Worm (Caenorhabditis elegans) whole organism, late embryonic: ENCODE measurements around the gene srbc-38.

ENCODE experiments used
- F13H6.1 ChIP-seq: sonication (generic microtip); optimal IDR thresholded peaks from 2 replicates; lab custom pipeline; 2016; ENCODE audit warnings: missing genetic modification characterization, missing compliant biosample characterization
- K02D7.2 ChIP-seq: sonication (generic microtip); optimal IDR thresholded peaks from 2 replicates; lab custom pipeline; 2017; ENCODE audit warnings: mild to moderate bottlenecking, missing genetic modification characterization, missing compliant biosample characterization
- Y22D7AL.16 ChIP-seq: sonication (generic microtip); optimal IDR thresholded peaks from 2 replicates; lab custom pipeline; 2016; ENCODE audit warnings: missing genetic modification characterization, missing compliant biosample characterization
- ceh-14 ChIP-seq: sonication (generic microtip); optimal IDR thresholded peaks from 2 replicates; lab custom pipeline; 2016; ENCODE audit warnings: missing genotype, missing genetic modification characterization, missing compliant biosample characterization
- ceh-18 ChIP-seq: sonication (generic microtip); optimal IDR thresholded peaks from 2 replicates; lab custom pipeline; 2016; ENCODE audit warnings: missing genetic modification characterization, missing compliant biosample characterization
- ceh-22 ChIP-seq: sonication (generic microtip); optimal IDR thresholded peaks from 2 replicates; lab custom pipeline; 2017; ENCODE audit warnings: missing biosample characterization, missing genetic modification characterization
- ceh-34 ChIP-seq: sonication (generic microtip); optimal IDR thresholded peaks from 2 replicates; lab custom pipeline; 2016; ENCODE audit warnings: mild to moderate bottlenecking, missing genetic modification characterization, missing compliant biosample characterization
- ceh-45 ChIP-seq: fragments of 200-800 bp; sonication (Bioruptor generic); IDR thresholded peaks from 2 replicates; pipeline ENCODE4 v1.3.6; 2022; ENCODE audit warnings: missing genetic modification reagents, missing genetic modification characterization, missing compliant biosample characterization
- ceh-48 ChIP-seq: sonication (generic microtip); optimal IDR thresholded peaks from 2 replicates; lab custom pipeline; 2016; ENCODE audit warnings: missing genetic modification characterization, inconsistent platforms, missing compliant biosample characterization
- ceh-6 ChIP-seq: fragments of 200-800 bp; sonication (Bioruptor generic); optimal IDR thresholded peaks from 2 replicates; lab custom pipeline; 2018; ENCODE audit warnings: mild to moderate bottlenecking, missing genetic modification characterization, missing compliant biosample characterization
- ceh-9 ChIP-seq: sonication (generic microtip); optimal IDR thresholded peaks from 2 replicates; lab custom pipeline; 2016; ENCODE audit warnings: mild to moderate bottlenecking, missing genetic modification characterization, inconsistent platforms, missing compliant biosample characterization
- che-1 ChIP-seq: sonication (generic microtip); optimal IDR thresholded peaks from 2 replicates; lab custom pipeline; 2016; ENCODE audit warnings: mild to moderate bottlenecking, missing genetic modification characterization, missing compliant biosample characterization
- dmd-4 ChIP-seq: sonication (generic microtip); optimal IDR thresholded peaks from 2 replicates; lab custom pipeline; 2016; ENCODE audit warnings: borderline replicate concordance, missing genetic modification characterization, missing compliant biosample characterization
- elt-2 ChIP-seq: sonication (generic microtip); optimal IDR thresholded peaks from 2 replicates; lab custom pipeline; 2016; ENCODE audit warnings: missing genetic modification reagents, missing genetic modification characterization, missing compliant biosample characterization
- elt-4 ChIP-seq: sonication (generic microtip); optimal IDR thresholded peaks from 2 replicates; lab custom pipeline; 2016; ENCODE audit warnings: missing genetic modification characterization, missing compliant biosample characterization
- ets-4 ChIP-seq: sonication (generic microtip); optimal IDR thresholded peaks from 2 replicates; lab custom pipeline; 2016; ENCODE audit warnings: missing genetic modification characterization, missing compliant biosample characterization
- eyg-1 ChIP-seq: sonication (generic microtip); optimal IDR thresholded peaks from 2 replicates; lab custom pipeline; 2016; ENCODE audit warnings: missing genotype, missing genetic modification characterization, missing compliant biosample characterization
- fax-1 ChIP-seq: sonication (generic microtip); optimal IDR thresholded peaks from 2 replicates; lab custom pipeline; 2016; ENCODE audit warnings: missing genotype, missing genetic modification characterization, missing compliant biosample characterization
- hlh-15 ChIP-seq: sonication (generic microtip); optimal IDR thresholded peaks from 2 replicates; lab custom pipeline; 2016; ENCODE audit warnings: missing genetic modification characterization, missing compliant biosample characterization
- hlh-30 ChIP-seq: sonication (generic microtip); optimal IDR thresholded peaks from 2 replicates; lab custom pipeline; 2017; ENCODE audit warnings: antibody characterized with exemption, missing genetic modification characterization, missing compliant biosample characterization; ENCODE audit not compliant: insufficient read depth
- hlh-6 ChIP-seq: sonication (generic microtip); optimal IDR thresholded peaks from 2 replicates; lab custom pipeline; 2016; ENCODE audit warnings: missing genotype, missing genetic modification characterization, missing compliant biosample characterization
- hlh-8 ChIP-seq: sonication (generic microtip); optimal IDR thresholded peaks from 2 replicates; lab custom pipeline; 2016; ENCODE audit warnings: missing genotype, missing genetic modification characterization, missing compliant biosample characterization
- lim-6 ChIP-seq: sonication (generic microtip); optimal IDR thresholded peaks from 2 replicates; lab custom pipeline; 2016; ENCODE audit warnings: missing genetic modification characterization, missing compliant biosample characterization
- lin-11 ChIP-seq: fragments of 200-800 bp; sonication (Bioruptor generic); optimal IDR thresholded peaks from 2 replicates; lab custom pipeline; 2018; ENCODE audit warnings: mild to moderate bottlenecking, missing genetic modification characterization, missing compliant biosample characterization
- mec-3 ChIP-seq: sonication (generic microtip); optimal IDR thresholded peaks from 2 replicates; lab custom pipeline; 2016; ENCODE audit warnings: borderline replicate concordance, missing genetic modification characterization, missing compliant biosample characterization
- nfya-1 ChIP-seq: sonication (generic microtip); optimal IDR thresholded peaks from 2 replicates; lab custom pipeline; 2017; ENCODE audit warnings: missing genetic modification characterization, mild to moderate bottlenecking, missing compliant biosample characterization, antibody characterized with exemption, moderate library complexity
- nhr-11 ChIP-seq: fragments of 150-350 bp; optimal IDR thresholded peaks from 2 replicates; lab custom pipeline; 2014; ENCODE audit warnings: missing biosample characterization, missing genetic modification characterization
- odd-2 ChIP-seq: sonication (generic microtip); optimal IDR thresholded peaks from 2 replicates; lab custom pipeline; 2017; ENCODE audit warnings: antibody characterized with exemption, mild to moderate bottlenecking, missing genetic modification characterization, missing compliant biosample characterization
- pat-9 ChIP-seq: fragments of 200-800 bp; sonication (Bioruptor generic); optimal IDR thresholded peaks from 2 replicates; lab custom pipeline; 2018; ENCODE audit warnings: mild to moderate bottlenecking, missing genetic modification characterization, moderate library complexity, missing compliant biosample characterization
- pax-1 ChIP-seq: fragments of 150-350 bp; optimal IDR thresholded peaks from 2 replicates; lab custom pipeline; 2014; ENCODE audit warnings: missing biosample characterization, missing genetic modification characterization
- pha-2 ChIP-seq: sonication (generic microtip); optimal IDR thresholded peaks from 2 replicates; lab custom pipeline; 2017; ENCODE audit warnings: mild to moderate bottlenecking, missing genetic modification characterization, missing compliant biosample characterization
- pha-4 ChIP-seq: fragments of 150-350 bp; optimal IDR thresholded peaks from 2 replicates; lab custom pipeline; 2018; ENCODE audit warnings: missing biosample characterization, missing genetic modification reagents, missing genetic modification characterization
- pqm-1 ChIP-seq: sonication (generic microtip); optimal IDR thresholded peaks from 2 replicates; lab custom pipeline; 2016; ENCODE audit warnings: missing genetic modification characterization, missing compliant biosample characterization
- sox-2 ChIP-seq: fragments of 200-800 bp; sonication (Bioruptor generic); IDR thresholded peaks from 2 replicates; pipeline ENCODE4 v1.3.6; 2022; ENCODE audit warnings: missing genetic modification reagents, missing genetic modification characterization, missing compliant biosample characterization
- sox-4 ChIP-seq: sonication (generic microtip); optimal IDR thresholded peaks from 2 replicates; lab custom pipeline; 2017; ENCODE audit warnings: mild to moderate bottlenecking, missing genetic modification characterization, inconsistent platforms, missing compliant biosample characterization
- syd-9 ChIP-seq: sonication (generic microtip); optimal IDR thresholded peaks from 2 replicates; lab custom pipeline; 2016; ENCODE audit warnings: mild to moderate bottlenecking, missing genetic modification characterization, moderate library complexity, missing compliant biosample characterization
- tbx-7 ChIP-seq: sonication (generic microtip); optimal IDR thresholded peaks from 2 replicates; lab custom pipeline; 2016; ENCODE audit warnings: missing genotype, missing genetic modification characterization, missing compliant biosample characterization
- ttx-3 ChIP-seq: sonication (generic microtip); optimal IDR thresholded peaks from 2 replicates; lab custom pipeline; 2016; ENCODE audit warnings: missing genetic modification reagents, missing genetic modification characterization, missing compliant biosample characterization
- unc-3 ChIP-seq, 2 experiments: fragments of 200-800 bp in 1 of 2; sonication (Bioruptor generic) in 1 of 2; sonication (generic microtip) in 1 of 2; conservative IDR thresholded peaks in 1 of 2; optimal IDR thresholded peaks in 1 of 2; 2 replicates each; pipeline versions ENCODE4 v1.3.6 to Lab custom; 2016 to 2022; ENCODE audit warnings: missing compliant biosample characterization in 2 of 2, missing genetic modification characterization in 2 of 2, missing genetic modification reagents in 1 of 2
- unc-42 ChIP-seq: sonication (generic microtip); optimal IDR thresholded peaks from 2 replicates; lab custom pipeline; 2016; ENCODE audit warnings: missing genotype, missing genetic modification characterization, missing compliant biosample characterization
- unc-86 ChIP-seq: sonication (generic microtip); optimal IDR thresholded peaks from 2 replicates; lab custom pipeline; 2016; ENCODE audit warnings: missing genetic modification characterization, missing compliant biosample characterization
- zip-5 ChIP-seq: sonication (generic microtip); optimal IDR thresholded peaks from 2 replicates; lab custom pipeline; 2016; ENCODE audit warnings: missing genetic modification characterization, missing compliant biosample characterization

srbc-38 gene

DNA sequence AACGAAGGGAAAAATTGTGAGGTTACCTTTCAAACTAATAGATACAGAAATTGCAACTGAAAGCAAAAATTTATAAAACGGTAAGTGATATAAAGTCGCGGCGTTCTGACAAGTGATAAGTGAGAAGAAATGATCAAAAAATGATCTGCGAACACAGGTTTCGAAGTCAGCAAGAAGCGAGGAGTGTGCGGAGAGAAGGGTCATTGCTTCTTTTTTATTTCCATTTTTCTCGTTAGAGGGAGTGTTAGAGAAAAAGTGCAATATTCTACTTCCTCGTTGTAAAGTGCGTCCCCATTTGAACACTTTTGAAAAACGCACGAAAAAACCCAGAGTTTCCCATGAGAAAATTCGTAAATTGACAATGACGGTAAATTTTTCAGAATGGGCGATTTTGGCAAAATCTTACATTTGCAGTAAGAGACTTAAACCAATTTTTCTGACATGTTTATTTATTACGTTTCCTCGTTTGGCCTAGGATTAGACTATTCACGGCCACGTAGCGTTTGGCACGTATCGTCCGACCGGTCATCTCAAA lies 30.4 kb upstream of the srbc-38 start, which contains the start of the genes fbxa-72 and srx-21:
Gene fbxa-72, minus strand, starts transcription at position 204 of the 535 bp plus-strand sequence.
Gene srx-21, plus strand, starts transcription at position 485 of the 535 bp plus-strand sequence.
- TF ChIP-seq odd-2 (tag; lab: Kevin White, UChicago) = no peak
- TF ChIP-seq lim-6 (tag; lab: Kevin White, UChicago) = no peak
- TF ChIP-seq ceh-18 (tag; lab: Kevin White, UChicago) = no peak
- no peak for TF ChIP-seq mec-3 (tag; lab: Kevin White, UChicago)
- TF ChIP-seq unc-42 = no peak
- no peak for TF ChIP-seq dmd-4
- TF ChIP-seq elt-2 (tag; lab: Kevin White, UChicago) = no peak
- TF ChIP-seq hlh-15 (tag; lab: Kevin White, UChicago) = no peak
- TF ChIP-seq ceh-9 (tag; lab: Kevin White, UChicago) = no peak
- TF ChIP-seq fax-1 (tag; lab: Kevin White, UChicago) = no peak
- TF ChIP-seq, all 69 proteins: peak for 0

- TF ChIP-seq eyg-1 (no peak), zip-5 (tag; lab: Kevin White, UChicago) (no peak), fax-1 (tag; lab: Kevin White, UChicago) (no peak), hlh-15 (tag; lab: Kevin White, UChicago) (no peak), nfya-1 (tag; lab: Kevin White, UChicago) (no peak), che-1 (tag; lab: Kevin White, UChicago) (no peak), tbx-7 (tag; lab: Kevin White, UChicago) (no peak), ceh-14 (tag; lab: Kevin White, UChicago) (no peak), hlh-30 (no peak), ceh-22 (tag; lab: Kevin White, UChicago) (no peak), sox-4 (tag; lab: Kevin White, UChicago) (no peak), F13H6.1 (tag; lab: Kevin White, UChicago) (no peak), ceh-6 (GFP tag; lab: Kevin White, UChicago) (no peak), pha-4 (tag; lab: Kevin White, UChicago) (no peak), hlh-6 (tag; lab: Kevin White, UChicago) (no peak)
Observed at ce11 chrV:679663-680062, 27.4 kb upstream of the srbc-38 start, which contains the start of gene srx-22. srx-22 (plus strand) TSS chrV:679963.

DNA sequence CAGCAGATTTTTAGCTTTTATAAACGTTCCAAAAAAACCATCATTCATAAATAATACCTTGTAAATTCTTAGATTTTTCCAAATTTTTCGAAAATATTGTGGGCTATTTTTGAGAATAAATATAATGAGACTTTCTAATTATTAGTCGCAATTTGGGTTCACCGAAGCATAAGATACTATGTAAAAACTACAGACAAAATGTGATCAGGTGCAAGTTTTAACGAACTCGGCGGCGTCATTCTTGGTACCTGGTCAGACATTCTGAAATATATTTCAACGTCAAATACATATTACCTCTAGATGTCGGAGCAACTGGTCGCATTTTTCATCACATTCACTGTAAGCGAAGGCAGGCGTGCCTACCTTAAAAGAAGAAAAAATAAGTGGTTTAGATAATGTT lies 25.0 kb upstream of the srbc-38 start, which contains the start of gene srx-23:
Gene srx-23, plus strand, starts transcription at position 301 of the 400 bp plus-strand sequence.
- TF ChIP-seq hlh-30 (no peak), pha-2 (tag; lab: Kevin White, UChicago) (no peak), Y22D7AL.16 (tag; lab: Kevin White, UChicago) (no peak), syd-9 (tag; lab: Kevin White, UChicago) (no peak), sox-2 (no peak), ceh-48 (no peak), K02D7.2 (no peak), ceh-6 (GFP tag; lab: Kevin White, UChicago) (no peak), elt-4 (tag; lab: Kevin White, UChicago) (no peak), pax-1 (tag; lab: Kevin White, UChicago) (no peak), pqm-1 (no peak), odd-2 (tag; lab: Kevin White, UChicago) (no peak), pat-9 (no peak), unc-3 (GFP tag; conservative IDR thresholded peaks at IDR 0.05; lab: Robert Waterston, UW) (no peak), unc-3 (tag; optimal IDR thresholded peaks at IDR 0.05; lab: Kevin White, UChicago) (no peak), ceh-22 (tag; lab: Kevin White, UChicago) (no peak), tbx-7 (tag; lab: Kevin White, UChicago) (no peak), unc-42 (no peak), ceh-9 (tag; lab: Kevin White, UChicago) (no peak)

- TF ChIP-seq ceh-45 (GFP tag; lab: Robert Waterston, UW) = no peak
- TF ChIP-seq ceh-14 (tag; lab: Kevin White, UChicago) = no peak
- TF ChIP-seq elt-2 (tag; lab: Kevin White, UChicago) = no peak
- no peak for TF ChIP-seq ceh-34 (tag; lab: Kevin White, UChicago)
- no peak for TF ChIP-seq odd-2 (tag; lab: Kevin White, UChicago)
- TF ChIP-seq nhr-11 (tag; lab: Kevin White, UChicago) = no peak
- no peak for TF ChIP-seq lin-11 (tag; lab: Kevin White, UChicago)
- TF ChIP-seq syd-9 (tag; lab: Kevin White, UChicago) = no peak
- no peak for TF ChIP-seq ttx-3 (tag; lab: Kevin White, UChicago)
- no peak for TF ChIP-seq unc-86 (tag; lab: Kevin White, UChicago)
- TF ChIP-seq hlh-8 (tag; lab: Kevin White, UChicago) = no peak
- no peak for TF ChIP-seq zip-5 (tag; lab: Kevin White, UChicago)
- no peak for TF ChIP-seq ets-4 (tag; lab: Kevin White, UChicago)
- TF ChIP-seq hlh-15 (tag; lab: Kevin White, UChicago) = no peak
Observed at ce11 chrV:683858-684257, 23.2 kb upstream of the srbc-38 start, which contains the start of gene F31F4.1. F31F4.1 (plus strand) TSS chrV:684060.
